Worm (Caenorhabditis elegans) whole organism, L1 larva: ENCODE measurements around the gene ttr-13.

ENCODE experiments used
- jun-1 ChIP-seq: fragments of 150-350 bp; optimal IDR thresholded peaks from 2 replicates; lab custom pipeline; 2014; ENCODE audit warnings: missing biosample characterization, missing genetic modification reagents, missing genetic modification characterization
- lin-15B ChIP-seq: fragments of 150-350 bp; sonication (generic microtip); optimal IDR thresholded peaks from 3 replicates; lab custom pipeline; 2014; ENCODE audit warnings: missing biosample characterization, missing genetic modification characterization
- nhr-11 ChIP-seq: fragments of 150-350 bp; optimal IDR thresholded peaks from 2 replicates; lab custom pipeline; 2014; ENCODE audit warnings: missing biosample characterization, missing genetic modification characterization
- nhr-237 ChIP-seq: fragments of 150-350 bp; optimal IDR thresholded peaks from 2 replicates; lab custom pipeline; 2014; ENCODE audit warnings: missing biosample characterization, missing genetic modification characterization
- nhr-76 ChIP-seq: sonication (generic microtip); optimal IDR thresholded peaks from 2 replicates; lab custom pipeline; 2017; ENCODE audit warnings: missing biosample characterization, missing genetic modification characterization
- nhr-77 ChIP-seq: fragments of 150-350 bp; optimal IDR thresholded peaks from 2 replicates; lab custom pipeline; 2014; ENCODE audit warnings: missing biosample characterization, missing genetic modification characterization
- skn-1 ChIP-seq: fragments of 150-350 bp; optimal IDR thresholded peaks from 2 replicates; lab custom pipeline; 2014; ENCODE audit warnings: missing biosample characterization, missing genetic modification characterization
- snpc-4 ChIP-seq: fragments of 150-350 bp; optimal IDR thresholded peaks from 2 replicates; lab custom pipeline; 2014; ENCODE audit warnings: missing biosample characterization, missing genetic modification characterization
- unc-62 ChIP-seq: fragments of 150-350 bp; optimal IDR thresholded peaks from 2 replicates; lab custom pipeline; 2014; ENCODE audit warnings: missing biosample characterization, missing genetic modification reagents, missing genetic modification characterization

DNA sequence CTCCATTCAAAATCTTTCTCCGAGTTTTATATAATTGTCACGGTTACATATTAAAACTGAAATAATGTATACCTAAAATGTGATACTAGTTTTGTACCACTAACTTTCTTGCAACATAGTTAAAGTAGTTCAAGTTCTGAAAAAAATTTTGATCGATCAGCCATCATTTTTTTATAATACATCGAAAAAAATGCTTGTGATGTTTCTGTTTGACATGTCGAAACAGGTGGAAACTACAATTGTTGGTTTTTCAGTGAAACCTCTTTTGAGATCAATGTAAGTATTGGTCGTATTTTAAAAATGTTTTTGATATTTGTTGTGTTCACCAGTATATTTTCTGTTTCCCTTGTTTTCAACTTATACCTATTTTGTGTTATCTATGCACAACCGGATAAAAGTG, 2.5 kb upstream of the ttr-13 start, which contains the start of gene srxa-14:
- TF ChIP-seq skn-1 (tag; lab: Kevin White, UChicago): no peak
- TF ChIP-seq nhr-11 (tag; lab: Kevin White, UChicago): no peak
- TF ChIP-seq nhr-237 (tag; lab: Kevin White, UChicago): no peak
- no peak for TF ChIP-seq nhr-76 (tag; lab: Kevin White, UChicago)
- TF ChIP-seq lin-15B (tag; lab: Kevin White, UChicago): no peak
- TF ChIP-seq snpc-4: no peak
- no peak for TF ChIP-seq unc-62 (GFP tag; lab: Kevin White, UChicago)
- TF ChIP-seq jun-1: no peak
- no peak for TF ChIP-seq nhr-77 (tag; lab: Kevin White, UChicago)
